Worm (Caenorhabditis elegans): ENCODE data around the gene W03C9.5.

- no peak for TF ChIP-seq nhr-25 (tag; optimal IDR thresholded peaks at IDR 0.05; ENCODE audit: borderline replicate concordance, insufficient read depth)
- TF ChIP-seq mdl-1 (tag; optimal IDR thresholded peaks at IDR 0.05): no peak
- no peak for TF ChIP-seq ZK546.5 (tag; optimal IDR thresholded peaks at IDR 0.05)
- no peak for TF ChIP-seq nhr-76 (tag; optimal IDR thresholded peaks at IDR 0.05)
- no peak for TF ChIP-seq nhr-28 (tag; optimal IDR thresholded peaks at IDR 0.05)
- no peak for TF ChIP-seq lsy-2 (tag; optimal IDR thresholded peaks at IDR 0.05)
- no peak for TF ChIP-seq nhr-11 (tag; optimal IDR thresholded peaks at IDR 0.05)
- no peak for TF ChIP-seq ceh-82 (tag; optimal IDR thresholded peaks at IDR 0.05)
- TF ChIP-seq nhr-41 (GFP tag; IDR thresholded peaks at IDR 0.05): no peak
- TF ChIP-seq skn-1 (tag; optimal IDR thresholded peaks at IDR 0.05): no peak
- no peak for TF ChIP-seq spr-1 (tag; optimal IDR thresholded peaks at IDR 0.05)
These were observed 11.1 kb upstream of the W03C9.5 start for ce11 chrII:11978478-11978877.

Measured in whole organism, L4 larva.